Worm (Caenorhabditis elegans): ENCODE data around the gene F33G12.6.

The F33G12.6 gene

DNA sequence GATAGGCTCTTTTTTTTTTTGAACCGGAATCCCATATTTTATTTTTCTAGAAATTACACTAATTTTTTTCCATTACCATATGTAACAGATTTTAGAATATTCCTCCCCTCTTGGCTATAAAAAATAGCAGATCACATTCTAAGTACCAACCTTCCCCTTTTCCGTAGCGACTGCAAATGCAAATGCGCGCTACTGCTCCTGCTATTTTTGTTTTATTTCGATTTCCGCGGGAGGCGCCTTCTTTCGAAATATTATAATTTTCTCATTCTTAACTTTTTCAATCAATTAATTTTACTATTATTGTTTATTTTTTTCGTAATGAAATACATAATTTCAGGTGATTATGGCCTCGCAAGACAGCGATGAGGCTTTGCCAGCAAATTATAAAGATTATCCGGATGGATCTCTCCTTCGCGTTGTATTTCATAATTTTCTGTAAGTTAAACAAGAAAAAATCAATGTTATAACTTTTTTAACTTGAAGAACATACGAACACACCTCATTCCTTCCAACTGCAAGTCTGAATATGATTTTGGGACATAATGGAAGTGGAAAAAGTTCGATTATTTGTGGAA lies 12.2 kb downstream of the F33G12.6 start, which contains the start of gene smc-5 (continued):
- TF ChIP-seq B0261.1 (tag; optimal IDR thresholded peaks at IDR 0.05), result peak; percentile 15
- peak; percentile 63; the same call in 1 of the 2 replicates for TF ChIP-seq cebp-1 (GFP tag; IDR thresholded peaks at IDR 0.05)
- TF ChIP-seq cebp-1 (tag; optimal IDR thresholded peaks at IDR 0.05), result no peak
- peak; percentile 54 for TF ChIP-seq ceh-27 (GFP tag; optimal IDR thresholded peaks at IDR 0.05)
- peak; percentile 36; the same call in 1 of the 2 replicates for TF ChIP-seq rcor-1 (GFP tag; IDR thresholded peaks at IDR 0.05)
- TF ChIP-seq xnd-1 (tag; optimal IDR thresholded peaks at IDR 0.05), result peak; percentile 32
- TF ChIP-seq tbx-9 (tag; optimal IDR thresholded peaks at IDR 0.05; ENCODE audit: borderline replicate concordance), result no peak
- TF ChIP-seq F37B4.10 (GFP tag; IDR thresholded peaks at IDR 0.05), result no peak
- peak; percentile 68 for TF ChIP-seq F33H1.4 (GFP tag; IDR thresholded peaks at IDR 0.05)
- peak; percentile 7 for TF ChIP-seq die-1 (tag; optimal IDR thresholded peaks at IDR 0.05)
- peak; percentile 28 for TF ChIP-seq snpc-1.3 (tag; optimal IDR thresholded peaks at IDR 0.05; ENCODE audit: insufficient read depth)
- no peak for TF ChIP-seq pbrm-1 (GFP tag; IDR thresholded peaks at IDR 0.05)
- TF ChIP-seq ztf-18 (tag; optimal IDR thresholded peaks at IDR 0.05), result peak; percentile 16
- peak; percentile 0 for TF ChIP-seq tlf-1 (GFP tag; optimal IDR thresholded peaks at IDR 0.05)
- peak; percentile 66 for TF ChIP-seq snpc-3.4 (tag; optimal IDR thresholded peaks at IDR 0.05)
- no peak for TF ChIP-seq hlh-26 (GFP tag; conservative IDR thresholded peaks at IDR 0.05)
- peak; percentile 15 for TF ChIP-seq madf-10 (tag; optimal IDR thresholded peaks at IDR 0.05)
- TF ChIP-seq nfya-2 (GFP tag; IDR thresholded peaks at IDR 0.05), result no peak
- peak; percentile 18 for TF ChIP-seq snpc-4 (GFP tag; optimal IDR thresholded peaks at IDR 0.05)
- TF ChIP-seq snpc-4 (tag; optimal IDR thresholded peaks at IDR 0.05), result peak in 3 of 4 experiments; percentile 66 to 84 (median 68)
- TF ChIP-seq attf-3 (GFP tag; conservative IDR thresholded peaks at IDR 0.05), result 0 out of 2 replicates have a peak, but pooled peaks have one; percentile 31
- TF ChIP-seq lin-35 (GFP tag; optimal IDR thresholded peaks at IDR 0.05), result peak in 2 of 3 experiments; percentile 24 to 66
- peak; percentile 71 for TF ChIP-seq lin-54 (GFP tag; optimal IDR thresholded peaks at IDR 0.05)
- TF ChIP-seq mcd-1 (GFP tag; IDR thresholded peaks at IDR 0.05), result peak; percentile 91
- TF ChIP-seq D2030.7 (GFP tag; IDR thresholded peaks at IDR 0.05), result peak; percentile 80; the same call in 1 of the 2 replicates
- TF ChIP-seq efl-1 (GFP tag; optimal IDR thresholded peaks at IDR 0.05), result peak; percentile 94
- no peak for TF ChIP-seq B0035.1 (tag; optimal IDR thresholded peaks at IDR 0.05)

DNA sequence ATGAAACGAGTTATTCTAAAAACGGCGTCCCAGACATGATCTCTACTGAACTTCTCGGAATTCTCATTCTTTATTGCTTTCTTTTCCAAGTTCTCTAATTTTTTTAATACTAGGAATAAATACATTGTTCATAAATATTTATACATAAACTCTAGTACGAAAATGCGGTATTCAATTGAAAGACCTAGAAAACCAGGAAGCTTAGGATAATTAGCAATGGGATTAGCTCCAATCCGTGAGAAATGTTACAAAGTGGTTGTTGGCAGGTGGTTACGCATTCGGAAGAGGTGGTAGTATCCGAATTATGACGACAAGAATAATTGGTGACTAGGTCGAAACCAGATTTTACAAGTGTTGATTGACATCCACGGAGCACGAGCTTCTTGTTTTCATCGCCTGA lies 17.3 kb downstream of the F33G12.6 start:
- TF ChIP-seq aptf-3 (GFP tag; IDR thresholded peaks at IDR 0.05) (no peak), egl-44 (GFP tag; IDR thresholded peaks at IDR 0.05) (no peak), B0019.2 (GFP tag; conservative IDR thresholded peaks at IDR 0.05) (no peak), tlf-1 (GFP tag; optimal IDR thresholded peaks at IDR 0.05) (no peak), cebp-1 (GFP tag; IDR thresholded peaks at IDR 0.05) (no peak), cebp-1 (tag; optimal IDR thresholded peaks at IDR 0.05) (no peak), hsf-1 (GFP tag; IDR thresholded peaks at IDR 0.05) (no peak), cebp-2 (GFP tag; IDR thresholded peaks at IDR 0.05) (no peak), ztf-26 (tag; optimal IDR thresholded peaks at IDR 0.05) (no peak), dox-1 (GFP tag; IDR thresholded peaks at IDR 0.05) (no peak), mes-4 (tag; optimal IDR thresholded peaks at IDR 0.05) (no peak), mel-28 (tag; optimal IDR thresholded peaks at IDR 0.05; ENCODE audit: borderline replicate concordance) (no peak), zfh-2 (GFP tag; conservative IDR thresholded peaks at IDR 0.05) (no peak)

Measured in whole organism, young adult.